Worm (Caenorhabditis elegans): ENCODE results near the gene C55C3.4.

DNA sequence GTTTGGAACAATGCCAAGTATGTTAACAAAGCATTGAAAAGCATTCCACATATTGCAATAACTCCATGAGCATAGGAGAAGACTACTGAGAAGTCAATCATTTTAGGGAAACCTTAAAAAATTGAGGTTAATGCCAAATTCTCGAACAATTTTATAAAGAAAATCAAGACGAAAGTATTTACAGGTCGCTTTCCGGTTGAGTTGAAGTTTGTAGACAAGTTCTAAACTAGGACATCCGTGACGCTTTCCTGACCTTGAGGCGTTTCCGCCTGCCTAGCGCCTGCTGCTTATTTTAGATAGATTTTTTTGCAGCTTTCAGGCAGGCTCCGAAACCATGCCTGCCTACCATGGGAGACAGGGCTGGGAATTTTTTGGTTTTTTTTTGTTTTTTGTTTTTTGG lies 42.4 kb downstream of the C55C3.4 start, which contains the start of gene srd-13:
- TF ChIP-seq tab-1 (GFP tag; IDR thresholded peaks at IDR 0.05), result no peak
- no peak for TF ChIP-seq med-1 (GFP tag; optimal IDR thresholded peaks at IDR 0.05; ENCODE audit: insufficient read depth)
- TF ChIP-seq ztf-23 (GFP tag; IDR thresholded peaks at IDR 0.05), result no peak
- TF ChIP-seq ref-1 (GFP tag; conservative IDR thresholded peaks at IDR 0.05), result no peak
- TF ChIP-seq flt-1 (GFP tag; IDR thresholded peaks at IDR 0.05), result no peak
- TF ChIP-seq klf-2 (GFP tag; conservative IDR thresholded peaks at IDR 0.05), result no peak
- TF ChIP-seq ztf-29 (GFP tag; IDR thresholded peaks at IDR 0.05), result no peak
